Worm (Caenorhabditis elegans) whole organism, young adult: ENCODE results near the gene kin-5.

Experiments used
- F39B2.1 ChIP-seq: fragments of 200-800 bp; sonication (Bioruptor generic); IDR thresholded peaks from 2 replicates; pipeline ENCODE4 v1.3.6; 2022; ENCODE audit warnings: missing genetic modification reagents, missing genetic modification characterization, missing compliant biosample characterization
- ceh-40 ChIP-seq: fragments of 200-800 bp; sonication (Bioruptor generic); IDR thresholded peaks from 2 replicates; pipeline ENCODE4 v1.3.6; 2022; ENCODE audit warnings: missing genetic modification characterization, missing compliant biosample characterization
- somi-1 ChIP-seq: fragments of 200-800 bp; sonication (Bioruptor generic); optimal IDR thresholded peaks from 2 replicates; lab custom pipeline; 2018; ENCODE audit warnings: mild to moderate bottlenecking, missing genetic modification characterization, missing compliant biosample characterization

Gene kin-5

ce11 chrIV:9918021-9918420 is 51.0 kb downstream of the kin-5 start (continued):
- no peak for TF ChIP-seq ceh-40 (GFP tag; lab: Robert Waterston, UW)
- no peak for TF ChIP-seq F39B2.1 (GFP tag; lab: Robert Waterston, UW)
- TF ChIP-seq somi-1 (GFP tag; lab: Kevin White, UChicago): no peak
